Fruit fly (Drosophila melanogaster) whole organism, embryonic: ENCODE data around the gene CG31677.

Experiments
- CG2712 ChIP-seq: fragments of 200-800 bp; optimal IDR thresholded peaks from 3 replicates; lab custom pipeline; 2019; ENCODE audit warnings: missing biosample characterization, mild to moderate bottlenecking, missing genetic modification characterization, moderate library complexity
- Ets97D ChIP-seq: fragments of 200-800 bp; sonication (Bioruptor generic); optimal IDR thresholded peaks from 3 replicates; lab custom pipeline; 2016; ENCODE audit warnings: missing biosample characterization, missing genetic modification characterization
- dmrt99B ChIP-seq: fragments of 200-800 bp; sonication (Bioruptor generic); optimal IDR thresholded peaks from 2 replicates; lab custom pipeline; 2018; ENCODE audit warnings: missing biosample characterization, mild to moderate bottlenecking, missing genetic modification characterization, moderate library complexity
- en ChIP-seq: fragments of 200-800 bp; sonication (Bioruptor generic); optimal IDR thresholded peaks from 2 replicates; lab custom pipeline; 2016; ENCODE audit warnings: missing biosample characterization, missing genetic modification characterization
- insv ChIP-seq, 2 experiments: fragments of 200-800 bp; sonication (Bioruptor generic); optimal IDR thresholded peaks; 3 replicates each; lab custom pipeline; 2016 to 2018; ENCODE audit warnings: missing biosample characterization in 2 of 2, missing genetic modification characterization in 2 of 2
- lola ChIP-seq, 3 experiments: fragments of >200 bp in 2 of 3; fragments of 200-800 bp in 1 of 3; sonication (Bioruptor generic) in 1 of 3; optimal IDR thresholded peaks; 2 replicates each; lab custom pipeline; 2017 to 2019; ENCODE audit warnings: missing biosample characterization in 3 of 3, missing genetic modification characterization in 3 of 3, mild to moderate bottlenecking in 1 of 3, moderate library complexity in 1 of 3
- nom ChIP-seq: fragments of 200-800 bp; sonication (Bioruptor generic); optimal IDR thresholded peaks from 2 replicates; lab custom pipeline; 2017; ENCODE audit warnings: missing biosample characterization, missing genetic modification characterization, mild to moderate bottlenecking, moderate library complexity, missing genetic modification reagents

DNA sequence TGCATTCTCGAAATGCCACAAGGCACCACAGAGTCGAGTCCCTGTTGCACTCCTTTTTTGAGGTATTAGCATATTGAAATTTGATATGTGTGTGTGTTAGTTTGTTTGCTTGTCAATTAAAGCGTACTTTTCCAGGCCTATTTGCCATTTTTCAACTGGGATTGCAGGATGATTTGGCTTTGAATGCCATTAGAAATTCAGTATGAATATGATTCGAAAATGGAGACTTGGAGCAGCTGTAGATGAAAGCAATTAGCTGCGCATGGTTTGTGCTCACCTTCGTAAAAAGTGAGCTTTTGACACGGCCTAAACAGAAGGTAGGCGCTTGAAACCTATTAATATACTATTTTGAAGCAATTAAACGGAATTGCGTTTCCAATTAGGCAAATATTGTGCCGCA lies at the start of gene CG31677:
- no peak for TF ChIP-seq en
- no peak for TF ChIP-seq insv (GFP tag; optimal IDR thresholded peaks at IDR 0.05; lab: Kevin White, UChicago)
- TF ChIP-seq CG2712, result no peak
- no peak for TF ChIP-seq Ets97D (GFP tag; lab: Kevin White, UChicago)
- no peak for TF ChIP-seq dmrt99B (tag; lab: Kevin White, UChicago)
- TF ChIP-seq lola (GFP tag; optimal IDR thresholded peaks at IDR 0.05; lab: Kevin White, UChicago), result no peak
- TF ChIP-seq nom (GFP tag; lab: Kevin White, UChicago), result no peak
